Fruit fly (Drosophila melanogaster): ENCODE data around the gene CG14374.

dm6 chr3R:13403032-13403459, 6.1 kb upstream of the CG14374 start, which contains the start of gene Dpm3:
- TF ChIP-seq usp (GFP tag; optimal IDR thresholded peaks at IDR 0.05) (no peak), CG8478 (optimal IDR thresholded peaks at IDR 0.05) (no peak), Dll (optimal IDR thresholded peaks at IDR 0.05) (no peak), psq (optimal IDR thresholded peaks at IDR 0.05) (no peak), EcR (GFP tag; optimal IDR thresholded peaks at IDR 0.05) (no peak), pan (optimal IDR thresholded peaks at IDR 0.05) (no peak)

Measured in whole organism.